Worm (Caenorhabditis elegans): ENCODE results near the gene mdmh-35.

The mdmh-35 gene

ce11 chrII:7863480-7864125 is 8.1 kb upstream of the mdmh-35 start:
- TF ChIP-seq lin-15B (tag; optimal IDR thresholded peaks at IDR 0.05) (peak; percentile 19), efl-1 (optimal IDR thresholded peaks at IDR 0.05) (peak in 1 of 2 experiments; percentile 23), efl-1 (GFP tag; optimal IDR thresholded peaks at IDR 0.05 in 1 of 2) (peak; percentile 54 to 89), hlh-4 (tag; optimal IDR thresholded peaks at IDR 0.05) (no peak)

- TF ChIP-seq elt-3 (tag; optimal IDR thresholded peaks at IDR 0.05), result no peak
- peak; percentile 7 for TF ChIP-seq nhr-77 (tag; optimal IDR thresholded peaks at IDR 0.05)
- peak; percentile 83 to 91 (median 86) for TF ChIP-seq dpl-1 (GFP tag; optimal IDR thresholded peaks at IDR 0.05)
- TF ChIP-seq snu-23 (GFP tag; optimal IDR thresholded peaks at IDR 0.05), result peak; percentile 51
- peak; percentile 74 for TF ChIP-seq fkh-8 (tag; optimal IDR thresholded peaks at IDR 0.05)
- TF ChIP-seq lsy-2 (tag; optimal IDR thresholded peaks at IDR 0.05), result peak; percentile 66 to 79
- TF ChIP-seq lin-15B (tag; optimal IDR thresholded peaks at IDR 0.05), result peak; percentile 43
- peak in 2 of 3 experiments; percentile 29 to 76 for TF ChIP-seq ceh-82 (tag; optimal IDR thresholded peaks at IDR 0.05)
- no peak for TF ChIP-seq nhr-84 (tag; optimal IDR thresholded peaks at IDR 0.05)
- peak; percentile 46 for TF ChIP-seq nhr-47 (tag; optimal IDR thresholded peaks at IDR 0.05)
- TF ChIP-seq nhr-71 (tag; optimal IDR thresholded peaks at IDR 0.05), result peak; percentile 58
- TF ChIP-seq alr-1 (tag; optimal IDR thresholded peaks at IDR 0.05; ENCODE audit: borderline replicate concordance), result peak; percentile 16
- TF ChIP-seq mdl-1 (tag; optimal IDR thresholded peaks at IDR 0.05), result peak in 1 of 2 experiments; percentile 20
- TF ChIP-seq swsn-7 (tag; optimal IDR thresholded peaks at IDR 0.05), result peak; percentile 50
- TF ChIP-seq mef-2 (tag; optimal IDR thresholded peaks at IDR 0.05), result no peak
- TF ChIP-seq egl-13 (tag; optimal IDR thresholded peaks at IDR 0.05), result peak; percentile 14
- TF ChIP-seq unc-86 (tag; optimal IDR thresholded peaks at IDR 0.05), result peak; percentile 69
- peak; percentile 65 for TF ChIP-seq F16B12.6 (tag; optimal IDR thresholded peaks at IDR 0.05)
- no peak for TF ChIP-seq vab-15 (tag; optimal IDR thresholded peaks at IDR 0.05)
- peak; percentile 23 for TF ChIP-seq nhr-20 (tag; optimal IDR thresholded peaks at IDR 0.05)
- no peak for TF ChIP-seq ets-5 (GFP tag; IDR thresholded peaks at IDR 0.05)
- TF ChIP-seq xbp-1 (tag; optimal IDR thresholded peaks at IDR 0.05), result peak; percentile 15
- TF ChIP-seq efl-1 (optimal IDR thresholded peaks at IDR 0.05), result peak; percentile 5 to 89
- TF ChIP-seq efl-1 (GFP tag; optimal IDR thresholded peaks at IDR 0.05 in 1 of 2), result peak; percentile 87 to 97
- TF ChIP-seq blmp-1 (tag; optimal IDR thresholded peaks at IDR 0.05), result peak; percentile 44
- 0 out of 2 replicates have a peak, but pooled peaks have one; percentile 3 for TF ChIP-seq nhr-19 (GFP tag; conservative IDR thresholded peaks at IDR 0.05)
- no peak for TF ChIP-seq nhr-237 (tag; optimal IDR thresholded peaks at IDR 0.05)
- TF ChIP-seq mep-1 (tag; optimal IDR thresholded peaks at IDR 0.05), result peak; percentile 75
- TF ChIP-seq lin-14 (GFP tag; optimal IDR thresholded peaks at IDR 0.05), result peak; percentile 76
- peak; percentile 93 to 94 for TF ChIP-seq lin-35 (GFP tag; optimal IDR thresholded peaks at IDR 0.05)
- TF ChIP-seq jun-1 (tag; optimal IDR thresholded peaks at IDR 0.05), result no peak
Observed at ce11 chrII:7860221-7860928, 4.9 kb upstream of the mdmh-35 start, which contains the start of gene lin-5. Gene lin-5, plus strand, starts transcription at chrII:7860574.

- TF ChIP-seq aly-2 (tag; optimal IDR thresholded peaks at IDR 0.05) (no peak), efl-1 (optimal IDR thresholded peaks at IDR 0.05) (no peak), efl-1 (GFP tag; optimal IDR thresholded peaks at IDR 0.05 in 1 of 2) (peak in 1 of 2 experiments; percentile 83), mef-2 (tag; optimal IDR thresholded peaks at IDR 0.05) (no peak)
Observed at ce11 chrII:7858101-7858500, 2.6 kb upstream of the mdmh-35 start, which contains the start of gene sds-22. Gene sds-22, plus strand, starts transcription at chrII:7858401.

- TF ChIP-seq xbp-1 (tag; optimal IDR thresholded peaks at IDR 0.05) (peak; percentile 56), nhr-85 (tag) (peak; percentile 40), mab-9 (GFP tag; IDR thresholded peaks at IDR 0.05) (no peak), snpc-4 (tag; optimal IDR thresholded peaks at IDR 0.05) (no peak), ces-1 (GFP tag; optimal IDR thresholded peaks at IDR 0.05) (no peak), nhr-77 (tag; optimal IDR thresholded peaks at IDR 0.05) (peak; percentile 5), ztf-11 (tag; optimal IDR thresholded peaks at IDR 0.05) (peak in 1 of 2 experiments; percentile 63), nhr-84 (tag; optimal IDR thresholded peaks at IDR 0.05) (no peak), unc-86 (tag; optimal IDR thresholded peaks at IDR 0.05) (peak; percentile 11), C34B4.2 (tag; optimal IDR thresholded peaks at IDR 0.05) (no peak), mep-1 (tag; optimal IDR thresholded peaks at IDR 0.05) (peak; percentile 48), ceh-88 (GFP tag; IDR thresholded peaks at IDR 0.05) (peak; percentile 48; the same call in 1 of the 2 replicates), grh-1 (GFP tag; IDR thresholded peaks at IDR 0.05) (no peak), lin-13 (GFP tag; optimal IDR thresholded peaks at IDR 0.05) (no peak), ama-1 (optimal IDR thresholded peaks at IDR 0.05) (no peak), mef-2 (tag; optimal IDR thresholded peaks at IDR 0.05) (no peak), ztf-4 (tag; optimal IDR thresholded peaks at IDR 0.05) (no peak), efl-1 (optimal IDR thresholded peaks at IDR 0.05) (peak; percentile 54 to 65), efl-1 (GFP tag; optimal IDR thresholded peaks at IDR 0.05 in 1 of 2) (peak; percentile 53 to 96)
Observed at ce11 chrII:7857485-7858010, 2.0 kb upstream of the mdmh-35 start, which contains the start of the genes cec-3 and T09A5.15. Gene cec-3, minus strand, starts transcription at chrII:7857600. Gene T09A5.15, plus strand, starts transcription at chrII:7857960.
